Fruit fly (Drosophila melanogaster): ENCODE data around the gene CG2310.

The CG2310 gene

DNA sequence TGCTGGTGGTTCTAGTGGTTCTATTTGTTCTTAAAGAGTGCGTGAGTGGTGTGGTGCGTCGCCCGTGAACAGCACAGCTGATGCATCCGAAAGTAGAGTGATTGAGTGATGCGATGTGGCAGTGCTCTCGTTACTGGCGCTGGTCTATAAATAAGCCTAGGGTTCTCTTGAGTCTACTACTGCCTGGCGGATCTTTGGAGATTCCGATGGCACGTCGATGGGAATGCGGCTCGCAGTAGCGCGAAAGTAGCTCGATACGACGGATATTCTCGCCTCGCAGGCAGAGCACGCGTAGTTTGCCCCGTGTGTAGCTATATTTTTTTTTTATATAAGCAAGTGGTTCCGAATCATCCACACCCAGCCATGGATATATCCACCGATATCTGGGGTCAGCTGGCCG is 3.0 kb upstream of the CG2310 start (continued):
- TF ChIP-seq Jarid2 (GFP tag; optimal IDR thresholded peaks at IDR 0.05), result no peak
- TF ChIP-seq crp (GFP tag; optimal IDR thresholded peaks at IDR 0.05), result peak in 1 of 2 experiments; percentile 10
- no peak for TF ChIP-seq tup (GFP tag; optimal IDR thresholded peaks at IDR 0.05)
- no peak for TF ChIP-seq CG13894 (tag; optimal IDR thresholded peaks at IDR 0.05)
- TF ChIP-seq Sry-δ (GFP tag; optimal IDR thresholded peaks at IDR 0.05), result no peak
- TF ChIP-seq fd3F (GFP tag; optimal IDR thresholded peaks at IDR 0.05), result no peak
- TF ChIP-seq Ets65A (GFP tag), result no peak
- TF ChIP-seq Opbp (GFP tag; IDR thresholded peaks at IDR 0.05; ENCODE audit: partially characterized antibody), result 0 out of 3 replicates have a peak, but pooled peaks have one; percentile 17
- no peak for TF ChIP-seq aop (GFP tag; IDR thresholded peaks at IDR 0.05)
- TF ChIP-seq usp (GFP tag; optimal IDR thresholded peaks at IDR 0.05), result no peak
- TF ChIP-seq Ssrp (tag; optimal IDR thresholded peaks at IDR 0.05), result no peak
- TF ChIP-seq CG8281 (tag; optimal IDR thresholded peaks at IDR 0.05), result no peak
- TF ChIP-seq gfzf (GFP tag; optimal IDR thresholded peaks at IDR 0.05), result no peak
- no peak for TF ChIP-seq zen2 (GFP tag; IDR thresholded peaks at IDR 0.05; ENCODE audit: partially characterized antibody)
- TF ChIP-seq h (optimal IDR thresholded peaks at IDR 0.05), result no peak
- TF ChIP-seq sc (optimal IDR thresholded peaks at IDR 0.05), result no peak
- TF ChIP-seq sc (GFP tag; optimal IDR thresholded peaks at IDR 0.05), result no peak
- TF ChIP-seq Chrac-16 (GFP tag; optimal IDR thresholded peaks at IDR 0.05), result no peak
- TF ChIP-seq z (GFP tag; IDR thresholded peaks at IDR 0.05), result peak; percentile 94
- no peak for TF ChIP-seq CG5180 (GFP tag; optimal IDR thresholded peaks at IDR 0.05)
- peak in 1 of 2 experiments; percentile 25 for TF ChIP-seq Trl (optimal IDR thresholded peaks at IDR 0.05)
- no peak for TF ChIP-seq Trl (GFP tag; optimal IDR thresholded peaks at IDR 0.05)
- peak; percentile 72 for TF ChIP-seq sd (tag; optimal IDR thresholded peaks at IDR 0.05)
- no peak for TF ChIP-seq CG17568 (GFP tag; optimal IDR thresholded peaks at IDR 0.05)
- TF ChIP-seq CG3407 (GFP tag; optimal IDR thresholded peaks at IDR 0.05), result no peak
- no peak for TF ChIP-seq CG8359 (GFP tag; optimal IDR thresholded peaks at IDR 0.05; ENCODE audit: borderline replicate concordance)
- TF ChIP-seq CG12071 (GFP tag; optimal IDR thresholded peaks at IDR 0.05), result no peak
- TF ChIP-seq sens (GFP tag), result peak; percentile 62
- TF ChIP-seq CG9727 (GFP tag; optimal IDR thresholded peaks at IDR 0.05), result no peak
- no peak for TF ChIP-seq CG31365 (tag; optimal IDR thresholded peaks at IDR 0.05)
- no peak for TF ChIP-seq abd-A (tag; optimal IDR thresholded peaks at IDR 0.05)
- no peak for TF ChIP-seq psq (GFP tag; optimal IDR thresholded peaks at IDR 0.05)
- TF ChIP-seq Pdp1 (GFP tag; optimal IDR thresholded peaks at IDR 0.05), result peak in 1 of 2 experiments; percentile 45
- TF ChIP-seq MBD-R2 (GFP tag; IDR thresholded peaks at IDR 0.05), result no peak
- no peak for TF ChIP-seq pros (GFP tag; optimal IDR thresholded peaks at IDR 0.05)
- TF ChIP-seq B-H1 (GFP tag; IDR thresholded peaks at IDR 0.05), result no peak
- no peak for TF ChIP-seq dmrt99B (tag; optimal IDR thresholded peaks at IDR 0.05)
- TF ChIP-seq chinmo (GFP tag; IDR thresholded peaks at IDR 0.05; ENCODE audit: partially characterized antibody), result no peak
- no peak for TF ChIP-seq CG32767 (GFP tag; IDR thresholded peaks at IDR 0.05)
- TF ChIP-seq CG9437 (GFP tag; optimal IDR thresholded peaks at IDR 0.05), result no peak
- no peak for TF ChIP-seq chm (GFP tag; IDR thresholded peaks at IDR 0.05)
- TF ChIP-seq CG15011 (GFP tag; optimal IDR thresholded peaks at IDR 0.05), result no peak
- TF ChIP-seq Meics (GFP tag; optimal IDR thresholded peaks at IDR 0.05), result no peak
- no peak for TF ChIP-seq p53 (GFP tag; optimal IDR thresholded peaks at IDR 0.05)
- no peak for TF ChIP-seq CTCF (GFP tag; optimal IDR thresholded peaks at IDR 0.05)
- 0 out of 3 replicates have a peak, but pooled peaks have one; percentile 25 for TF ChIP-seq CG17361 (GFP tag; IDR thresholded peaks at IDR 0.05)
- TF ChIP-seq nerfin-2 (GFP tag; IDR thresholded peaks at IDR 0.05; ENCODE audit: partially characterized antibody), result no peak
- no peak for TF ChIP-seq luna (GFP tag; optimal IDR thresholded peaks at IDR 0.05)
- TF ChIP-seq ssp (GFP tag; IDR thresholded peaks at IDR 0.05), result no peak
- TF ChIP-seq CG11696 (GFP tag; IDR thresholded peaks at IDR 0.05), result no peak
- TF ChIP-seq Lpt (GFP tag; optimal IDR thresholded peaks at IDR 0.05), result no peak
- TF ChIP-seq CG16815 (GFP tag; optimal IDR thresholded peaks at IDR 0.05), result no peak
- no peak for TF ChIP-seq CG8089 (GFP tag; optimal IDR thresholded peaks at IDR 0.05)
